Fruit fly (Drosophila melanogaster): ENCODE data around the gene CG32365.
A peak's percentile ranks its signal among the peaks of the same experiment; 100 is the strongest.

CG32365 gene

DNA sequence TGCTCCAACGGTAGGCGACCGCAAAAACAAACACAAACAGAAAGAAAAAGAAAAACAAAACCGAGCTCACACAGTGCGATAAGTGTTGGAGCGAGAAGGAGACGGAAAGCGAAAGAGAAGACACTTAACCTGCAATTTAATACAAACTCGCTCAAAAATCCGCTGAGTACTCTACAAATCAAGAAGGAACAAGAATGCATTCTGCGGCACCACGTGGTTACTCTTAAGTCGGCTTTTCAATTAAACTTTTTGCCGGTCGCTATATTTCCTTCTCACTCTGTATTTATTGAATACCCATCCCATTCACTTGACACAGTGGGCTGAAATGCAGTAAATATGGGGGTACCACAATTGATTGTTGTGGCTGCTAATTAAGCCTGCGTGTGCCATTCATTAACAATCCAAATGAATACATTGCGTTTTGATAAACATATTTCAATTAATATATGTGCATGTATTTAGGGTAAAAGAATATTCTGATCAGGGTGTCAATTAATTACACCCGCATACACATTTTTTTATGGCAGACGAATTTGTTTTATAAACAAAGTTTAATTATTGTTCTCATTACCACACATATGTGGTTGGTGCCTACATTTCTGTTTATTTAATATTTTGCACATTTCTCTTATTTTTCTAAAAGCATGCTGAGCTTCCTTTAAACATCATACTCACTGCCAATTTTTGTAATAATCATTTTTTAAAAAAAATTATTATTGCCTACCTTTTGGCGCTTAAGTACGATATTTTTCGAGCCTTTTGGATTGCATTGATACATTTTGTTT is 6.4 kb upstream of the CG32365 start (continued):
- TF ChIP-seq CG34224 (GFP tag; IDR thresholded peaks at IDR 0.05; ENCODE audit: partially characterized antibody) (no peak), CG8281 (tag; optimal IDR thresholded peaks at IDR 0.05) (no peak), fd96Cb (tag; optimal IDR thresholded peaks at IDR 0.05) (peak; percentile 5), CG12071 (GFP tag; optimal IDR thresholded peaks at IDR 0.05) (no peak), dan (GFP tag; IDR thresholded peaks at IDR 0.05) (no peak), Ets97D (GFP tag; optimal IDR thresholded peaks at IDR 0.05) (no peak), CG13123 (GFP tag; optimal IDR thresholded peaks at IDR 0.05) (no peak), Lpt (GFP tag; optimal IDR thresholded peaks at IDR 0.05) (no peak), Sry-β (GFP tag; optimal IDR thresholded peaks at IDR 0.05) (no peak), CG18599 (GFP tag; optimal IDR thresholded peaks at IDR 0.05) (no peak), CG6791 (GFP tag; IDR thresholded peaks at IDR 0.05; ENCODE audit: partially characterized antibody) (no peak), Doc3 (GFP tag; IDR thresholded peaks at IDR 0.05; ENCODE audit: partially characterized antibody) (no peak), CG9876 (GFP tag; optimal IDR thresholded peaks at IDR 0.05) (no peak), CG11085 (GFP tag; IDR thresholded peaks at IDR 0.05) (no peak), Jarid2 (GFP tag; optimal IDR thresholded peaks at IDR 0.05) (no peak), Ravus (GFP tag; IDR thresholded peaks at IDR 0.05) (no peak; the same call in 1 of the 2 replicates), Hmx (GFP tag; optimal IDR thresholded peaks at IDR 0.05) (peak; percentile 19), Dek (tag; optimal IDR thresholded peaks at IDR 0.05) (peak; percentile 26), CG1603 (tag; optimal IDR thresholded peaks at IDR 0.05) (peak; percentile 41), CG13296 (GFP tag; optimal IDR thresholded peaks at IDR 0.05) (peak; percentile 13), fd64A (GFP tag; optimal IDR thresholded peaks at IDR 0.05) (peak; percentile 39), NC2α (GFP tag; optimal IDR thresholded peaks at IDR 0.05) (no peak), inv (GFP tag; IDR thresholded peaks at IDR 0.05; ENCODE audit: partially characterized antibody) (no peak), Meics (GFP tag; optimal IDR thresholded peaks at IDR 0.05) (peak; percentile 62), D (optimal IDR thresholded peaks at IDR 0.05) (no peak), D (GFP tag; optimal IDR thresholded peaks at IDR 0.05) (no peak), gce (GFP tag; IDR thresholded peaks at IDR 0.05) (no peak), CG10147 (GFP tag; optimal IDR thresholded peaks at IDR 0.05) (no peak), CG2889 (GFP tag; IDR thresholded peaks at IDR 0.05) (no peak), CG4820 (GFP tag; optimal IDR thresholded peaks at IDR 0.05) (no peak), nerfin-1 (tag; optimal IDR thresholded peaks at IDR 0.05) (no peak), Doc2 (GFP tag; IDR thresholded peaks at IDR 0.05) (no peak), maf-S (GFP tag; optimal IDR thresholded peaks at IDR 0.05) (no peak), crc (GFP tag; optimal IDR thresholded peaks at IDR 0.05) (no peak), CG11695 (GFP tag; IDR thresholded peaks at IDR 0.05) (no peak; the same call in 2 of the 3 replicates), CG10431 (GFP tag; optimal IDR thresholded peaks at IDR 0.05) (no peak), B-H1 (GFP tag; IDR thresholded peaks at IDR 0.05) (no peak), nerfin-2 (GFP tag; IDR thresholded peaks at IDR 0.05; ENCODE audit: partially characterized antibody) (no peak; the same call in 1 of the 2 replicates), CG14667 (GFP tag; IDR thresholded peaks at IDR 0.05) (no peak), CG14441 (GFP tag; IDR thresholded peaks at IDR 0.05) (peak; percentile 8; the same call in 1 of the 2 replicates), danr (GFP tag; IDR thresholded peaks at IDR 0.05) (peak; percentile 20; the same call in 1 of the 2 replicates), br (optimal IDR thresholded peaks at IDR 0.05) (no peak), sens (GFP tag) (peak; percentile 74), luna (GFP tag; optimal IDR thresholded peaks at IDR 0.05) (no peak), CG12659 (GFP tag; optimal IDR thresholded peaks at IDR 0.05) (peak; percentile 19), gfzf (GFP tag; optimal IDR thresholded peaks at IDR 0.05) (no peak), B-H2 (GFP tag; optimal IDR thresholded peaks at IDR 0.05) (peak; percentile 44), CG14014 (GFP tag; IDR thresholded peaks at IDR 0.05) (no peak; the same call in 1 of the 2 replicates), Sox100B (GFP tag; optimal IDR thresholded peaks at IDR 0.05) (no peak), ro (GFP tag; IDR thresholded peaks at IDR 0.05) (no peak)

Data from whole organism, embryonic.